Worm (Caenorhabditis elegans) whole organism, young adult: Measurements from ENCODE around the gene ttr-49.

ENCODE experiments used
- B0019.2 ChIP-seq: fragments of 200-800 bp; sonication (Bioruptor generic); conservative IDR thresholded peaks from 2 replicates; pipeline ENCODE4 v1.3.6; 2022; ENCODE audit warnings: missing genetic modification reagents, missing genetic modification characterization, missing compliant biosample characterization
- ama-1 ChIP-seq, 3 experiments: fragments of 150-350 bp in 1 of 3; sonication (generic microtip) in 2 of 3; optimal IDR thresholded peaks; 2 replicates each; lab custom pipeline; 2014 to 2018; ENCODE audit warnings: missing biosample characterization in 2 of 3, missing genetic modification characterization in 2 of 3, missing genetic modification reagents in 2 of 3
- ekl-4 ChIP-seq: fragments of 200-800 bp; sonication (Bioruptor generic); IDR thresholded peaks from 2 replicates; pipeline ENCODE4 v1.3.6; 2022; ENCODE audit warnings: missing genetic modification reagents, missing genetic modification characterization, missing compliant biosample characterization
- lsl-1 ChIP-seq: fragments of 200-800 bp; sonication (Bioruptor generic); optimal IDR thresholded peaks from 2 replicates; lab custom pipeline; 2018; ENCODE audit warnings: mild to moderate bottlenecking, missing genetic modification characterization, moderate library complexity, missing compliant biosample characterization
- lsy-27 ChIP-seq: sonication (generic microtip); optimal IDR thresholded peaks from 2 replicates; lab custom pipeline; 2017; ENCODE audit warnings: missing genetic modification characterization, mild to moderate bottlenecking, missing compliant biosample characterization, antibody characterized with exemption, missing genotype, borderline replicate concordance; ENCODE audit not compliant: insufficient read depth
- madf-8 ChIP-seq: fragments of 200-800 bp; sonication (Bioruptor generic); conservative IDR thresholded peaks from 2 replicates; pipeline ENCODE4 v1.3.6; 2022; ENCODE audit warnings: missing genetic modification reagents, missing genetic modification characterization, missing compliant biosample characterization
- pha-4 ChIP-seq: fragments of 150-350 bp; sonication (generic microtip); optimal IDR thresholded peaks from 2 replicates; lab custom pipeline; 2014; ENCODE audit warnings: missing biosample characterization, missing genetic modification reagents, missing genetic modification characterization
- snpc-4 ChIP-seq, 5 experiments: fragments of 150-350 bp in 1 of 5; sonication (generic microtip) in 4 of 5; optimal IDR thresholded peaks; 2 replicates each; lab custom pipeline; 2014 to 2018; ENCODE audit warnings: missing genetic modification characterization in 5 of 5, missing biosample characterization in 3 of 5, antibody characterized with exemption in 2 of 5, mild to moderate bottlenecking in 2 of 5, missing compliant biosample characterization in 2 of 5, missing genotype in 2 of 5, moderate library complexity in 2 of 5, missing genetic modification reagents in 1 of 5
- xnd-1 ChIP-seq: sonication (generic microtip); optimal IDR thresholded peaks from 2 replicates; lab custom pipeline; 2016; ENCODE audit warnings: missing genotype, missing genetic modification reagents, missing genetic modification characterization, missing compliant biosample characterization

DNA sequence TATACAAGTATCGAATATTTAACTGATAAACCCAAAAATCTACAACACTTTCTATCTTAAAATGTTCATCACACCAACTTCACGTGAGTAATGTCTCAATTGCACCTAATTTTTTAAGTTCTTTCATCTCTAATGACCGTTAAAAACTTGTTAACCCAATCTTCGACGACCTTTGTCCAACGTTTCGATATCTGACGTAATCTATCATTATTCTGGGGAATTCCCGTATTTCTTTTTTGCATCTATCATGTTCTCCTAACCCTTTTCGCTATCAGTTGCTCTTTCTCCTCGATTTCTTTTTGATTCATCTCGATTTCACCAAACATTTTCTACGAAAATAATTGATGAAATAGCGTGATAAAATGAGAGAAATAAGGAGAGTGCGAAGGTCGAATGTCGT lies 28.6 kb downstream of the ttr-49 start:
- TF ChIP-seq pha-4: no peak
- no peak for TF ChIP-seq snpc-4 (GFP tag; optimal IDR thresholded peaks at IDR 0.05; lab: Kevin White, UChicago)
- TF ChIP-seq snpc-4 (tag; optimal IDR thresholded peaks at IDR 0.05; lab: Kevin White, UChicago): no peak
- TF ChIP-seq madf-8 (GFP tag; lab: Robert Waterston, UW): no peak
- no peak for TF ChIP-seq ama-1 (optimal IDR thresholded peaks at IDR 0.05; lab: Kevin White, UChicago)
- no peak for TF ChIP-seq ama-1 (GFP tag; optimal IDR thresholded peaks at IDR 0.05; lab: Kevin White, UChicago)
- no peak for TF ChIP-seq xnd-1 (tag; lab: Kevin White, UChicago)
- TF ChIP-seq lsy-27: no peak
- no peak for TF ChIP-seq B0019.2
- TF ChIP-seq ekl-4 (GFP tag; lab: Robert Waterston, UW): no peak
- no peak for TF ChIP-seq lsl-1 (GFP tag; lab: Kevin White, UChicago)
